Fruit fly (Drosophila melanogaster): ENCODE results near the gene Drsl6.

DNA sequence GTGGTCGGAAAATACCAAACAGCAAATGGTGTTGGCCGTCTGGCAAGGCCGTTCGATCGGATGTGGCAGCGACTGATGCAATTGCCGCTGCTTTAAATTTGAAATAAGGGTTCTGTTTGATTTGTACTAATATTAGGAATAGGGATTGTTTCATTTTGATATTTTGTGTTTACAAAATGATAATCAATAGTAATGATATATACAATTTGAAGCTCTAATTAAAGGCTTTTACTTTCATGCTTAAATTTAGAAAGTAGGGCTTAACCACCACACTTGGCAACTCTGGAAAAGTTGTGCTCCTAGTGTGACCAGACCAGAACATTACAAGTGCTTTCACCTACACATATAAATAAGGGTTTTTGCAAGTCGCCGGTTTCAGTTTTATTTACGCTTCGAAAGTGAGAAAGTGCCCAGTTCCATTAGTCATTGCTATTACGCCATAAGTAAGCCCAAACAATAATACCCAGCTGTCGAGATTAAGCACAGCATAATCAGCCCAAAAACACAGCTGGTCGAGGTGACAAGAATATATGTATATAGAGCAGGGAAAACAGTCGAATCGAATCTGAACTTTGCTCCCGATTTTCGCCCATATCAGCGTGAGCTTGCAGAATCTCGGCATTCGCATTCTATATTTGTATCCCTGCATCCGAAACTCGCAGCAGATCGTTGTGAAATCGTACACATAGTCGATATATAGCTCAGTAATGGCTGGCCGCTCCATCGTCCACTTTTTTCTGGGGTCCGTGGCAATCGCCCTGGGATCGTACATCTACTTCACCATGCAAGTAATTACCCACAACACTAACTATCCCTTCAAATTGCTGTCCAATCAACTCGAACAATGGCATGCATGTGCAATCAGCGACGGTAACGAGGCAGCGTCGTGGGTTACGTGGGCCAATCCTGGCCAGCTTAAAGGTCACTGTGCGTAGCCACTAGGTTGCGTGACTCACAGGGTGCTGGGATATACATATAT is 10.0 kb downstream of the Drsl6 start, which contains the start of gene Gtpx:
- peak; percentile 73 for TF ChIP-seq CG11617 (GFP tag; optimal IDR thresholded peaks at IDR 0.05)
- TF ChIP-seq Hr96 (GFP tag; optimal IDR thresholded peaks at IDR 0.05) = peak; percentile 35
- peak; percentile 63 for TF ChIP-seq CG1620 (GFP tag; optimal IDR thresholded peaks at IDR 0.05)
- no peak for TF ChIP-seq CG5204 (GFP tag; optimal IDR thresholded peaks at IDR 0.05)
- peak; percentile 57 for TF ChIP-seq CG12768 (GFP tag; optimal IDR thresholded peaks at IDR 0.05)
- TF ChIP-seq ovo (GFP tag; optimal IDR thresholded peaks at IDR 0.05) = peak; percentile 25
- peak; percentile 93 for TF ChIP-seq CG14711 (tag; optimal IDR thresholded peaks at IDR 0.05)
- TF ChIP-seq Clk (GFP tag; optimal IDR thresholded peaks at IDR 0.05) = no peak
- TF ChIP-seq toe (GFP tag; optimal IDR thresholded peaks at IDR 0.05) = peak; percentile 72
- TF ChIP-seq CG33017 (tag; optimal IDR thresholded peaks at IDR 0.05) = peak; percentile 8
- TF ChIP-seq Mnt (GFP tag; optimal IDR thresholded peaks at IDR 0.05) = peak; percentile 26

Data from whole organism, adult.